Fruit fly (Drosophila melanogaster): Measurements from ENCODE around the gene CG14868.

- TF ChIP-seq usp (GFP tag; optimal IDR thresholded peaks at IDR 0.05) (no peak), pan (optimal IDR thresholded peaks at IDR 0.05) (no peak), Dll (optimal IDR thresholded peaks at IDR 0.05) (no peak), EcR (GFP tag; optimal IDR thresholded peaks at IDR 0.05) (no peak), psq (optimal IDR thresholded peaks at IDR 0.05) (no peak), CG8478 (optimal IDR thresholded peaks at IDR 0.05) (no peak)
Observed at dm6 chr3R:15366839-15367238, 2.9 kb downstream of the CG14868 start.

Data from whole organism.